Fruit fly (Drosophila melanogaster): ENCODE measurements around the gene RpS14b.
A peak's percentile ranks its signal among the peaks of the same experiment; 100 is the strongest.

The RpS14b gene

dm6 chrX:7979202-7979601 is 44.5 kb downstream of the RpS14b start (continued):
- TF ChIP-seq Hr38 (GFP tag; optimal IDR thresholded peaks at IDR 0.05): no peak
- peak; percentile 40 for TF ChIP-seq CG10669 (GFP tag; optimal IDR thresholded peaks at IDR 0.05)
- peak; percentile 14 for TF ChIP-seq CG6792 (GFP tag; optimal IDR thresholded peaks at IDR 0.05)
- peak; percentile 27 for TF ChIP-seq CG10631 (GFP tag; optimal IDR thresholded peaks at IDR 0.05)
- no peak for TF ChIP-seq topi (GFP tag; optimal IDR thresholded peaks at IDR 0.05)

- TF ChIP-seq CG8632 (GFP tag; optimal IDR thresholded peaks at IDR 0.05) (no peak), CG6163 (GFP tag; IDR thresholded peaks at IDR 0.05) (0 out of 3 replicates have a peak, but pooled peaks have one; percentile 42), CG31627 (GFP tag; optimal IDR thresholded peaks at IDR 0.05) (no peak), achi (GFP tag; optimal IDR thresholded peaks at IDR 0.05) (peak; percentile 3), fd85E (GFP tag; optimal IDR thresholded peaks at IDR 0.05) (no peak), CG3032 (tag; optimal IDR thresholded peaks at IDR 0.05) (peak; percentile 51), lz (GFP tag; optimal IDR thresholded peaks at IDR 0.05) (no peak), cyc (GFP tag; optimal IDR thresholded peaks at IDR 0.05) (no peak), Gug (GFP tag; IDR thresholded peaks at IDR 0.05) (no peak), CG11294 (GFP tag; IDR thresholded peaks at IDR 0.05) (no peak), ss (GFP tag; optimal IDR thresholded peaks at IDR 0.05) (peak; percentile 87), CG6808 (GFP tag; optimal IDR thresholded peaks at IDR 0.05) (peak; percentile 71), eg (GFP tag; IDR thresholded peaks at IDR 0.05) (no peak), CG8119 (GFP tag; IDR thresholded peaks at IDR 0.05) (peak; percentile 57), CG15336 (GFP tag; IDR thresholded peaks at IDR 0.05) (peak; percentile 21; the same call in 1 of the 2 replicates), CG4318 (GFP tag; optimal IDR thresholded peaks at IDR 0.05) (no peak), dsx (GFP tag; optimal IDR thresholded peaks at IDR 0.05; ENCODE audit: poor library complexity, severe bottlenecking) (peak; percentile 58), fkh (GFP tag; optimal IDR thresholded peaks at IDR 0.05) (no peak), CG10669 (GFP tag; optimal IDR thresholded peaks at IDR 0.05) (peak; percentile 33), CG9139 (GFP tag; optimal IDR thresholded peaks at IDR 0.05) (peak; percentile 77), Ets96B (tag; optimal IDR thresholded peaks at IDR 0.05) (peak; percentile 48), spab (GFP tag; optimal IDR thresholded peaks at IDR 0.05) (peak; percentile 43)
Measured at dm6 chrX:7980786-7981185, 46.1 kb downstream of the RpS14b start.
